Worm (Caenorhabditis elegans): ENCODE measurements around the gene syx-4.

Gene syx-4

ce11 chrIV:8498773-8499360 lies 41.8 kb downstream of the syx-4 start, which contains the start of the genes acdh-13 and mesp-1 (continued):
- TF ChIP-seq lir-3 (tag; optimal IDR thresholded peaks at IDR 0.05; ENCODE audit: poor library complexity) (peak; percentile 82), ztf-11 (tag; optimal IDR thresholded peaks at IDR 0.05) (peak in 1 of 2 experiments; percentile 66), swsn-7 (tag; optimal IDR thresholded peaks at IDR 0.05) (peak; percentile 43), nhr-84 (tag; optimal IDR thresholded peaks at IDR 0.05) (no peak), skn-1 (tag; optimal IDR thresholded peaks at IDR 0.05) (peak; percentile 31), mdl-1 (tag; optimal IDR thresholded peaks at IDR 0.05) (no peak), dsc-1 (tag; optimal IDR thresholded peaks at IDR 0.05) (peak; percentile 46), tbx-2 (tag; optimal IDR thresholded peaks at IDR 0.05) (peak; percentile 58), pqm-1 (tag; optimal IDR thresholded peaks at IDR 0.05) (no peak), pax-3 (tag; optimal IDR thresholded peaks at IDR 0.05) (peak; percentile 64), hlh-17 (GFP tag; optimal IDR thresholded peaks at IDR 0.05; ENCODE audit: borderline replicate concordance) (no peak), nhr-12 (tag; optimal IDR thresholded peaks at IDR 0.05) (no peak), pag-3 (tag; optimal IDR thresholded peaks at IDR 0.05; ENCODE audit: borderline replicate concordance, insufficient read depth) (no peak), unc-98 (GFP tag; IDR thresholded peaks at IDR 0.05) (no peak), Y116A8C.19 (tag; optimal IDR thresholded peaks at IDR 0.05; ENCODE audit: borderline replicate concordance) (no peak), nhr-237 (tag; optimal IDR thresholded peaks at IDR 0.05) (no peak), nhr-90 (tag; optimal IDR thresholded peaks at IDR 0.05; ENCODE audit: poor library complexity) (peak; percentile 64), elt-2 (tag; optimal IDR thresholded peaks at IDR 0.05) (peak; percentile 20), ceh-82 (tag; optimal IDR thresholded peaks at IDR 0.05) (peak in 1 of 3 experiments; percentile 24), nhr-47 (tag; optimal IDR thresholded peaks at IDR 0.05) (peak; percentile 70), ces-1 (GFP tag; optimal IDR thresholded peaks at IDR 0.05) (no peak), lsy-2 (tag; optimal IDR thresholded peaks at IDR 0.05) (peak; percentile 43 to 66), nhr-77 (tag; optimal IDR thresholded peaks at IDR 0.05) (no peak), unc-86 (tag; optimal IDR thresholded peaks at IDR 0.05) (peak; percentile 10), zag-1 (tag; optimal IDR thresholded peaks at IDR 0.05) (no peak), nhr-20 (tag; optimal IDR thresholded peaks at IDR 0.05) (peak; percentile 53), C34B4.2 (tag; optimal IDR thresholded peaks at IDR 0.05) (no peak), ztf-4 (tag; optimal IDR thresholded peaks at IDR 0.05) (no peak), sup-37 (GFP tag; optimal IDR thresholded peaks at IDR 0.05) (no peak), aly-2 (tag; optimal IDR thresholded peaks at IDR 0.05) (no peak), lin-39 (tag; optimal IDR thresholded peaks at IDR 0.05) (no peak), nhr-76 (tag; optimal IDR thresholded peaks at IDR 0.05) (no peak), vab-15 (tag; optimal IDR thresholded peaks at IDR 0.05) (no peak), egl-13 (tag; optimal IDR thresholded peaks at IDR 0.05) (peak; percentile 61), egl-27 (tag; optimal IDR thresholded peaks at IDR 0.05) (no peak), snu-23 (GFP tag; optimal IDR thresholded peaks at IDR 0.05) (peak; percentile 64), lin-15B (tag; optimal IDR thresholded peaks at IDR 0.05) (no peak), ceh-63 (GFP tag; optimal IDR thresholded peaks at IDR 0.05) (no peak), isw-1 (GFP tag; IDR thresholded peaks at IDR 0.05) (no peak), hpl-2 (GFP tag; optimal IDR thresholded peaks at IDR 0.05) (no peak), jun-1 (tag; optimal IDR thresholded peaks at IDR 0.05) (no peak), unc-62 (GFP tag; optimal IDR thresholded peaks at IDR 0.05) (no peak), mab-9 (GFP tag; IDR thresholded peaks at IDR 0.05) (no peak), fkh-10 (GFP tag; optimal IDR thresholded peaks at IDR 0.05) (no peak), dpl-1 (GFP tag; optimal IDR thresholded peaks at IDR 0.05) (peak; percentile 88 to 93 (median 91)), rnt-1 (tag; optimal IDR thresholded peaks at IDR 0.05) (peak; percentile 95), nhr-28 (tag; optimal IDR thresholded peaks at IDR 0.05) (no peak), zip-4 (GFP tag; optimal IDR thresholded peaks at IDR 0.05) (no peak), F16B12.6 (tag; optimal IDR thresholded peaks at IDR 0.05) (peak; percentile 8), ama-1 (optimal IDR thresholded peaks at IDR 0.05) (no peak), snpc-4 (tag; optimal IDR thresholded peaks at IDR 0.05) (peak; percentile 20), lin-35 (GFP tag; optimal IDR thresholded peaks at IDR 0.05) (peak; percentile 92 to 94)
